Fruit fly (Drosophila melanogaster) S2 (cell line): ENCODE measurements around the gene CG3634.

ENCODE experiments used
- CG8478 ChIP-seq: fragments of >200 bp; optimal IDR thresholded peaks from 2 replicates; lab custom pipeline; 2018
- CTCF ChIP-seq, 2 experiments: fragments of >200 bp; optimal IDR thresholded peaks; 2 replicates each; lab custom pipeline; 2018

- TF ChIP-seq CG8478 (lab: Kevin White, UChicago), result no peak
- TF ChIP-seq CTCF (optimal IDR thresholded peaks at IDR 0.05; lab: Kevin White, UChicago), result no peak
These were observed 50.5 kb downstream of the CG3634 start, which contains the start of gene CG43251 for dm6 chr3L:20758583-20758982.
